Fruit fly (Drosophila melanogaster): Measurements from ENCODE around the gene CG3558.

CG3558 gene

DNA sequence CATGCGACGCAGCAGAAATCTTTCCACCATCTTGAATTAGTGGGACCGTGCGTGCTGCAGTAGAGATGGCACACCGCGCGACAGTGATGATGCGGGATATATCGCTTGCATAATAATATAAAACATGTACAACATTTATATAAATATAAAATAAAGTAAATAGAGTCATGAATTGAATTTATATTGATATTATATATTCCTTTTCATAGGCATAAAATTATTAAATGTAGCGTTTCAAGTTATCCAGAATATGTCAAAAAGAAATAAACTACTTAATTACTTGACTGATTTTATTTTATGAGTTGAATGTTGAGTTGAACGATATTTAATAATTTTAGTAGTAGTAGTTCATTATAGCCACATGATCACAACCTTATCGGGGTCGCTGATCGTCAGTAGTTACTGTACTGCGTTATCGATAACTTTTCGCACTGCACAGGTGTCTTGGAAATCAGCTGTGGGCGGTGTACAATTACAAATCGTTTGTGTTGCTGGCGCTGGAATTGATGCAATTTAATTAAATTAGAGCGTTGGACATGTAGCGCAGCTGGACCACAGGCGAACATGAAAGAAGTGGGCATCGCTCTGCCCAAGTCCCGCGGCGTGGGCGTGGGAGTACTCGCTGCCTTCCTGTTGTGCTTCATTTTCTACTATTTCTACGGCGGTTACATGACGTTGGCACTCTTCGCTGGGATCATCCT, 4.8 kb upstream of the CG3558 start, which contains the start of the genes Chd1 and Bem46 (continued):
- TF ChIP-seq B-H2 (GFP tag; optimal IDR thresholded peaks at IDR 0.05) = peak; percentile 89
- 0 out of 2 replicates have a peak, but pooled peaks have one; percentile 60 for TF ChIP-seq Doc2 (GFP tag; IDR thresholded peaks at IDR 0.05)
- TF ChIP-seq otp (GFP tag; IDR thresholded peaks at IDR 0.05) = peak; percentile 69; the same call in 1 of the 3 replicates
- peak; percentile 73 for TF ChIP-seq vfl (GFP tag; optimal IDR thresholded peaks at IDR 0.05)
- peak; percentile 59 to 79 for TF ChIP-seq chif (GFP tag; optimal IDR thresholded peaks at IDR 0.05)
- TF ChIP-seq bsh (GFP tag; optimal IDR thresholded peaks at IDR 0.05) = peak in 1 of 2 experiments; percentile 81
- TF ChIP-seq fd3F (GFP tag; optimal IDR thresholded peaks at IDR 0.05) = peak; percentile 84
- peak; percentile 11 for TF ChIP-seq CG31388 (GFP tag; optimal IDR thresholded peaks at IDR 0.05)
- peak; percentile 85 for TF ChIP-seq Gug (GFP tag; IDR thresholded peaks at IDR 0.05)
- no peak for TF ChIP-seq hth (optimal IDR thresholded peaks at IDR 0.05)
- peak; percentile 82; the same call in 2 of the 3 replicates for TF ChIP-seq CG34422 (GFP tag; IDR thresholded peaks at IDR 0.05)
- peak; percentile 76 for TF ChIP-seq CG13894 (tag; optimal IDR thresholded peaks at IDR 0.05)
- TF ChIP-seq CG10267 (tag; optimal IDR thresholded peaks at IDR 0.05) = peak; percentile 81
- TF ChIP-seq lilli (GFP tag; optimal IDR thresholded peaks at IDR 0.05) = peak; percentile 85
- TF ChIP-seq ci (GFP tag; IDR thresholded peaks at IDR 0.05) = peak; percentile 84
- peak; percentile 92 for TF ChIP-seq ind (GFP tag; optimal IDR thresholded peaks at IDR 0.05)
- peak; percentile 97 for TF ChIP-seq Ets65A (GFP tag)
- peak; percentile 19 for TF ChIP-seq CG10565 (GFP tag; optimal IDR thresholded peaks at IDR 0.05)
- peak; percentile 93 for TF ChIP-seq Med (GFP tag)
- no peak for TF ChIP-seq lov (optimal IDR thresholded peaks at IDR 0.05)
- 0 out of 3 replicates have a peak, but pooled peaks have one; percentile 18 for TF ChIP-seq lov (GFP tag; IDR thresholded peaks at IDR 0.05)
- TF ChIP-seq CG13775 (GFP tag; optimal IDR thresholded peaks at IDR 0.05) = peak; percentile 92
- peak; percentile 85 for TF ChIP-seq tgo (GFP tag; IDR thresholded peaks at IDR 0.05)
- TF ChIP-seq lmd (GFP tag; IDR thresholded peaks at IDR 0.05) = peak; percentile 90
- TF ChIP-seq kah (GFP tag; optimal IDR thresholded peaks at IDR 0.05) = peak; percentile 96
- no peak for TF ChIP-seq Doc3 (GFP tag; IDR thresholded peaks at IDR 0.05; ENCODE audit: partially characterized antibody)
- TF ChIP-seq CG18476 (GFP tag; optimal IDR thresholded peaks at IDR 0.05) = peak; percentile 71
- TF ChIP-seq HmgZ (tag; optimal IDR thresholded peaks at IDR 0.05) = peak; percentile 74
- TF ChIP-seq prd (optimal IDR thresholded peaks at IDR 0.05) = no peak
- TF ChIP-seq prd (GFP tag; IDR thresholded peaks at IDR 0.05) = peak; percentile 91
- no peak for TF ChIP-seq sd (tag; optimal IDR thresholded peaks at IDR 0.05)
- peak; percentile 94 for TF ChIP-seq gem (tag; optimal IDR thresholded peaks at IDR 0.05)
- peak; percentile 80 for TF ChIP-seq H15 (GFP tag; IDR thresholded peaks at IDR 0.05)
- peak; percentile 79 for TF ChIP-seq cwo (GFP tag; optimal IDR thresholded peaks at IDR 0.05)
- TF ChIP-seq lbe (GFP tag; optimal IDR thresholded peaks at IDR 0.05) = peak; percentile 36
- TF ChIP-seq ftz-f1 (GFP tag; optimal IDR thresholded peaks at IDR 0.05) = peak; percentile 53
- peak; percentile 69 for TF ChIP-seq CG18011 (GFP tag; optimal IDR thresholded peaks at IDR 0.05)
- TF ChIP-seq CG17612 (GFP tag; IDR thresholded peaks at IDR 0.05) = peak; percentile 77
- peak; percentile 79 for TF ChIP-seq CG4404 (GFP tag; IDR thresholded peaks at IDR 0.05)
- no peak for TF ChIP-seq CG14965 (GFP tag; optimal IDR thresholded peaks at IDR 0.05; ENCODE audit: borderline replicate concordance)
- TF ChIP-seq CG2199 (GFP tag; IDR thresholded peaks at IDR 0.05) = no peak
- TF ChIP-seq Max (GFP tag; optimal IDR thresholded peaks at IDR 0.05) = peak; percentile 70
- TF ChIP-seq E2f2 (GFP tag; IDR thresholded peaks at IDR 0.05) = peak; percentile 41; the same call in 1 of the 2 replicates
- TF ChIP-seq NC2β (GFP tag; optimal IDR thresholded peaks at IDR 0.05) = peak; percentile 48
- TF ChIP-seq Dek (tag; optimal IDR thresholded peaks at IDR 0.05) = peak; percentile 87
- no peak for TF ChIP-seq cad (GFP tag; optimal IDR thresholded peaks at IDR 0.05)
- TF ChIP-seq CG4360 (GFP tag; IDR thresholded peaks at IDR 0.05) = 0 out of 2 replicates have a peak, but pooled peaks have one; percentile 36
- TF ChIP-seq oc (tag; optimal IDR thresholded peaks at IDR 0.05) = peak; percentile 52
- peak; percentile 81 for TF ChIP-seq CG6272 (GFP tag; IDR thresholded peaks at IDR 0.05)
- TF ChIP-seq CG30403 (GFP tag; optimal IDR thresholded peaks at IDR 0.05) = peak; percentile 93
